Worm (Caenorhabditis elegans) whole organism, late embryonic: ENCODE measurements around the gene srh-99.

ENCODE experiments used
- C08G9.2 ChIP-seq: sonication (generic microtip); optimal IDR thresholded peaks from 2 replicates; lab custom pipeline; 2016; ENCODE audit warnings: mild to moderate bottlenecking, missing genetic modification characterization, moderate library complexity, missing compliant biosample characterization
- F13H6.1 ChIP-seq: sonication (generic microtip); optimal IDR thresholded peaks from 2 replicates; lab custom pipeline; 2016; ENCODE audit warnings: missing genetic modification characterization, missing compliant biosample characterization
- K02D7.2 ChIP-seq: sonication (generic microtip); optimal IDR thresholded peaks from 2 replicates; lab custom pipeline; 2017; ENCODE audit warnings: mild to moderate bottlenecking, missing genetic modification characterization, missing compliant biosample characterization
- K09A11.1 ChIP-seq: sonication (generic microtip); optimal IDR thresholded peaks from 2 replicates; lab custom pipeline; 2017; ENCODE audit warnings: antibody characterized with exemption, mild to moderate bottlenecking, missing genetic modification characterization, missing compliant biosample characterization; ENCODE audit not compliant: insufficient read depth
- T23F11.4 ChIP-seq: fragments of 200-800 bp; sonication (Bioruptor generic); optimal IDR thresholded peaks from 2 replicates; lab custom pipeline; 2018; ENCODE audit warnings: mild to moderate bottlenecking, missing genetic modification characterization, missing compliant biosample characterization
- ceh-14 ChIP-seq: sonication (generic microtip); optimal IDR thresholded peaks from 2 replicates; lab custom pipeline; 2016; ENCODE audit warnings: missing genotype, missing genetic modification characterization, missing compliant biosample characterization
- ceh-18 ChIP-seq: sonication (generic microtip); optimal IDR thresholded peaks from 2 replicates; lab custom pipeline; 2016; ENCODE audit warnings: missing genetic modification characterization, missing compliant biosample characterization
- ceh-2 ChIP-seq: sonication (generic microtip); optimal IDR thresholded peaks from 2 replicates; lab custom pipeline; 2016; ENCODE audit warnings: missing genotype, missing genetic modification characterization, missing compliant biosample characterization
- ceh-22 ChIP-seq: sonication (generic microtip); optimal IDR thresholded peaks from 2 replicates; lab custom pipeline; 2017; ENCODE audit warnings: missing biosample characterization, missing genetic modification characterization
- ceh-9 ChIP-seq: sonication (generic microtip); optimal IDR thresholded peaks from 2 replicates; lab custom pipeline; 2016; ENCODE audit warnings: mild to moderate bottlenecking, missing genetic modification characterization, inconsistent platforms, missing compliant biosample characterization
- dmd-4 ChIP-seq: sonication (generic microtip); optimal IDR thresholded peaks from 2 replicates; lab custom pipeline; 2016; ENCODE audit warnings: borderline replicate concordance, missing genetic modification characterization, missing compliant biosample characterization
- dve-1 ChIP-seq: sonication (generic microtip); optimal IDR thresholded peaks from 2 replicates; lab custom pipeline; 2017; ENCODE audit warnings: antibody characterized with exemption, mild to moderate bottlenecking, missing genetic modification characterization, missing compliant biosample characterization
- elt-2 ChIP-seq: sonication (generic microtip); optimal IDR thresholded peaks from 2 replicates; lab custom pipeline; 2016; ENCODE audit warnings: missing genetic modification reagents, missing genetic modification characterization, missing compliant biosample characterization
- ets-4 ChIP-seq: sonication (generic microtip); optimal IDR thresholded peaks from 2 replicates; lab custom pipeline; 2016; ENCODE audit warnings: missing genetic modification characterization, missing compliant biosample characterization
- eyg-1 ChIP-seq: sonication (generic microtip); optimal IDR thresholded peaks from 2 replicates; lab custom pipeline; 2016; ENCODE audit warnings: missing genotype, missing genetic modification characterization, missing compliant biosample characterization
- hlh-13 ChIP-seq: fragments of 200-800 bp; sonication (Bioruptor generic); optimal IDR thresholded peaks from 2 replicates; lab custom pipeline; 2018; ENCODE audit warnings: mild to moderate bottlenecking, missing genetic modification characterization, missing compliant biosample characterization
- hlh-30 ChIP-seq: sonication (generic microtip); optimal IDR thresholded peaks from 2 replicates; lab custom pipeline; 2017; ENCODE audit warnings: antibody characterized with exemption, missing genetic modification characterization, missing compliant biosample characterization; ENCODE audit not compliant: insufficient read depth
- hlh-6 ChIP-seq: sonication (generic microtip); optimal IDR thresholded peaks from 2 replicates; lab custom pipeline; 2016; ENCODE audit warnings: missing genotype, missing genetic modification characterization, missing compliant biosample characterization
- lin-11 ChIP-seq: fragments of 200-800 bp; sonication (Bioruptor generic); optimal IDR thresholded peaks from 2 replicates; lab custom pipeline; 2018; ENCODE audit warnings: mild to moderate bottlenecking, missing genetic modification characterization, missing compliant biosample characterization
- madf-2 ChIP-seq: sonication (generic microtip); optimal IDR thresholded peaks from 2 replicates; lab custom pipeline; 2017; ENCODE audit warnings: missing genetic modification characterization, missing compliant biosample characterization
- mec-3 ChIP-seq: sonication (generic microtip); optimal IDR thresholded peaks from 2 replicates; lab custom pipeline; 2016; ENCODE audit warnings: borderline replicate concordance, missing genetic modification characterization, missing compliant biosample characterization
- nfya-1 ChIP-seq: sonication (generic microtip); optimal IDR thresholded peaks from 2 replicates; lab custom pipeline; 2017; ENCODE audit warnings: missing genetic modification characterization, mild to moderate bottlenecking, missing compliant biosample characterization, antibody characterized with exemption, moderate library complexity
- nhr-232 ChIP-seq: sonication (generic microtip); optimal IDR thresholded peaks from 2 replicates; lab custom pipeline; 2016; ENCODE audit warnings: missing genetic modification characterization, missing compliant biosample characterization
- odd-2 ChIP-seq: sonication (generic microtip); optimal IDR thresholded peaks from 2 replicates; lab custom pipeline; 2017; ENCODE audit warnings: antibody characterized with exemption, mild to moderate bottlenecking, missing genetic modification characterization, missing compliant biosample characterization
- pag-3 ChIP-seq: sonication (generic microtip); optimal IDR thresholded peaks from 2 replicates; lab custom pipeline; 2016; ENCODE audit warnings: missing compliant biosample characterization, missing genetic modification characterization, borderline replicate concordance
- pqm-1 ChIP-seq: sonication (generic microtip); optimal IDR thresholded peaks from 2 replicates; lab custom pipeline; 2016; ENCODE audit warnings: missing genetic modification characterization, missing compliant biosample characterization
- rnt-1 ChIP-seq: sonication (generic microtip); optimal IDR thresholded peaks from 2 replicates; lab custom pipeline; 2016; ENCODE audit warnings: missing genetic modification characterization, missing compliant biosample characterization
- sdc-2 ChIP-seq: sonication (generic microtip); optimal IDR thresholded peaks from 2 replicates; lab custom pipeline; 2016; ENCODE audit warnings: missing genotype, missing genetic modification characterization, missing compliant biosample characterization
- sox-2 ChIP-seq: fragments of 200-800 bp; sonication (Bioruptor generic); IDR thresholded peaks from 2 replicates; pipeline ENCODE4 v1.3.6; 2022; ENCODE audit warnings: missing genetic modification reagents, missing genetic modification characterization, missing compliant biosample characterization
- tbx-2 ChIP-seq: sonication (generic microtip); optimal IDR thresholded peaks from 2 replicates; lab custom pipeline; 2016; ENCODE audit warnings: missing genetic modification characterization, missing compliant biosample characterization
- tbx-7 ChIP-seq: sonication (generic microtip); optimal IDR thresholded peaks from 2 replicates; lab custom pipeline; 2016; ENCODE audit warnings: missing genotype, missing genetic modification characterization, missing compliant biosample characterization
- unc-42 ChIP-seq: sonication (generic microtip); optimal IDR thresholded peaks from 2 replicates; lab custom pipeline; 2016; ENCODE audit warnings: missing genotype, missing genetic modification characterization, missing compliant biosample characterization
- unc-55 ChIP-seq: sonication (generic microtip); optimal IDR thresholded peaks from 2 replicates; lab custom pipeline; 2017; ENCODE audit warnings: missing biosample characterization, missing genetic modification reagents, missing genetic modification characterization

srh-99 gene

DNA sequence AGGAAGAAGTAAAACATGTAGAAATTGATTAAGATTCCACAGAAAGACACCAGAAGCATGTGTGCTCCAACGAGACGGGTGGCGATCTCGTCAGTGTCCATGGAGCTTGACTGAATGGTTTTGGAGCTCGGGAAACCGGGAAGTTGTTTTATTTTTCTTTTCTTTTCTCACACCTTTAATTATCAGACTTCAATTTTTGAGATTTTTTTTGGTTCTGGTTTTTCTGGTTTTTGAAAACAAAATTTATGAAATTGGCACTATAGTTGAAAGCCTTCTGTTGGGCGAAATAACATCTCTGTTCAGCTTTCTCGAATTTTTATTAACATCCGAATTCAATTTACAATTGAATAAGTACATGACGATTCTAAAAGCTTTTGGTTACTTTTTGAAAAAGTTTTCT lies 16.8 kb downstream of the srh-99 start, which contains the start of gene srx-104:
Gene srx-104, minus strand, starts transcription at position 101 of the 400 bp plus-strand sequence.
- TF ChIP-seq ets-4 (tag; lab: Kevin White, UChicago) = no peak
- TF ChIP-seq elt-2 = no peak
- TF ChIP-seq eyg-1 = no peak
- TF ChIP-seq pag-3 (tag; lab: Kevin White, UChicago) = no peak

ce11 chrII:3694664-3695063 lies 21.7 kb downstream of the srh-99 start, which contains the start of gene srx-102:
srx-102 (minus strand) TSS chrII:3694764.
- TF ChIP-seq rnt-1 (tag; lab: Kevin White, UChicago) (no peak), odd-2 (no peak), K09A11.1 (tag; lab: Kevin White, UChicago) (no peak), eyg-1 (no peak), hlh-13 (no peak), T23F11.4 (GFP tag; lab: Kevin White, UChicago) (no peak)

DNA sequence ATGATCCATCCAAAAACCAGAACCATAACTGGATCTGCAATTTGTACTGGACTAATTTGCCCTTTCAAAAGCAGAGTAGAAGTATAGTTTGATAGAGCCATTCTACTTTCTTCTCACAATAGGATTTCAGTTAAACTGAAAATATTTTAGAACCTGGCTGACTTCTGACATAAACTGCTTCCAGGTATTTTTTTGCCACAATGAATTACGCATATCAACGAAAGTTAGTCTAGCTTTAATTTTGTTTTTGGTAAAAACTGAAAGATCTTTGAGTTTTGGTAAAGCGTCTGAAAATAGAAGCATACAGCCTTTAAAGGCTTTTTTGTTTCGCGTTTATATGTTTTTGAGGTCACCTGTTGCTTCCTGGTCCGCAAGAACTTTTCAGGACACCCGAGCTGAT lies 25.7 kb downstream of the srh-99 start, which contains the start of gene srx-101:
Gene srx-101, minus strand, starts transcription at position 101 of the 400 bp plus-strand sequence.
- TF ChIP-seq unc-42 (no peak), dve-1 (tag; lab: Kevin White, UChicago) (no peak)

ce11 chrII:3688333-3688732 lies 28.0 kb downstream of the srh-99 start, which contains the start of gene ifas-1:
ifas-1 (minus strand) TSS chrII:3688719.
- TF ChIP-seq sdc-2 (tag; lab: Kevin White, UChicago) (no peak), K02D7.2 (no peak), sox-2 (no peak), mec-3 (tag; lab: Kevin White, UChicago) (no peak), elt-2 (no peak), dmd-4 (tag; lab: Kevin White, UChicago) (no peak), ceh-14 (tag; lab: Kevin White, UChicago) (no peak), ceh-18 (no peak), F13H6.1 (tag; lab: Kevin White, UChicago) (no peak), hlh-30 (tag; lab: Kevin White, UChicago) (no peak), madf-2 (no peak), C08G9.2 (no peak), pqm-1 (tag; lab: Kevin White, UChicago) (no peak), tbx-7 (tag; lab: Kevin White, UChicago) (no peak), nhr-232 (tag; lab: Kevin White, UChicago) (no peak)

DNA sequence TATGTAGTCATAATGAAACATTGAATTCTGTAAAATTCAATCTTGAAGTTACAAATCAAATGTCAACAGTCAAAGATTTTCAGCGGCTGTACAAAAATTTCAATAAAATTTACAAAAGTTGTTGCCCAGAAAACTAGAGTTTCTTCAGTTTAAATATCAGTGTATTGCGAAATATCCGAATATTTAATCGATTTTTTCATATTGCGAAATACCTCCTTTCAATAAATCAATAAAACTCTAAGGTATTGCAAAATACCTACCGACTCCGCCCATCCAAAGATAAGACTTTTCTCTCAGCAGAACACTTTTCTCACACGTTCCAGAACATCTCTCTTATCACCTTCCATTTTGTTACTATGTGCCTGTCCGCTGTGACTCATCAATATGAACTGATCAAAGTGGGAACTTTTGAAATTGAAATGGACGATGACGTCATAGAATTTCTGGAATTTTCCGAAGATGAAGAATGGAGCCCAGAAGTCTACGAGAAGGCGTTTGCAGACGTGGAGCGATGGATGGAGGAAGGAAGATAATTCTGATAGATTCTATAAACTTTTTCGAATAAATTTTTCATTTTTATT lies 31.8 kb downstream of the srh-99 start:
- TF ChIP-seq nhr-232 (tag; lab: Kevin White, UChicago) (no peak), sdc-2 (tag; lab: Kevin White, UChicago) (no peak), dve-1 (tag; lab: Kevin White, UChicago) (no peak), K02D7.2 (no peak), ceh-2 (tag; lab: Kevin White, UChicago) (no peak), hlh-6 (tag; lab: Kevin White, UChicago) (no peak), F13H6.1 (tag; lab: Kevin White, UChicago) (no peak)

DNA sequence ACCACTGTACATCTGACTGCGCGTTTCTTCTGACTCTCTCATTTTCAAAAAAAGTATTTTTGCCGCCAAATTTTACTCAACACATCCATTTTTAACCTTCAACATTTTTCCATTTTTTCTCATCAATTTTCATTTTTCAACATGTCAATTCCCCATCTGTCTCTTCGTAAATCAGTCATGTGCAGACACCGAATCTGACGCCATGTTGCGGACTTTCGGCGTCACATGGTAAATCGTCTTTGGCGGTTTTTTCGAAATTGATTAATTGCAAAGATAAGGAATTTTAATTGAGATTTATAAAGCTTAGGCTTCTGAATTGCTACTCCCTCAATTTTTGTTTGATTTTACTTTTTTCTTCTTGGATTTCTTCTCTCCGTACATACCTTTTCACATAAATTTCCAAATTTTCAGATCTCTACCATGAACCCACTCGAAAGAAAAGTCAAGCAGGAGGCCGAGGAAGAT lies 33.6 kb downstream of the srh-99 start, which contains the start of gene F19B10.1:
Gene F19B10.1, plus strand, starts transcription at position 415 of the 465 bp plus-strand sequence.
- TF ChIP-seq tbx-2 (tag; lab: Kevin White, UChicago) = no peak
- TF ChIP-seq unc-42 = peak; percentile 14
- TF ChIP-seq nfya-1 = peak; percentile 39
- TF ChIP-seq hlh-30 (tag; lab: Kevin White, UChicago) = peak; percentile 94
- TF ChIP-seq ceh-18 = peak; percentile 11
- TF ChIP-seq ceh-9 (tag; lab: Kevin White, UChicago) = no peak
- no peak for TF ChIP-seq lin-11 (tag; lab: Kevin White, UChicago)
- no peak for TF ChIP-seq sdc-2 (tag; lab: Kevin White, UChicago)
- no peak for TF ChIP-seq ceh-22
- no peak for TF ChIP-seq madf-2
- TF ChIP-seq pqm-1 (tag; lab: Kevin White, UChicago) = no peak
- peak; percentile 62 for TF ChIP-seq unc-55 (GFP tag; lab: Kevin White, UChicago)
- no peak for TF ChIP-seq T23F11.4 (GFP tag; lab: Kevin White, UChicago)
